Fruit fly (Drosophila melanogaster): ENCODE measurements around the gene SF2.

Gene SF2

dm6 chr3R:16341817-16342374 lies at the start of gene SF2, which contains the start of gene pad (continued):
- TF ChIP-seq Six4 (GFP tag; optimal IDR thresholded peaks at IDR 0.05) (peak; percentile 65), CG3726 (GFP tag; IDR thresholded peaks at IDR 0.05) (no peak), CG30020 (tag; optimal IDR thresholded peaks at IDR 0.05) (peak; percentile 82), E2f1 (GFP tag; IDR thresholded peaks at IDR 0.05) (peak; percentile 35), dmrt99B (tag; optimal IDR thresholded peaks at IDR 0.05) (peak; percentile 69), CG16815 (GFP tag; optimal IDR thresholded peaks at IDR 0.05) (peak; percentile 61), tgo (GFP tag; IDR thresholded peaks at IDR 0.05) (peak; percentile 73), tna (GFP tag; IDR thresholded peaks at IDR 0.05; ENCODE audit: partially characterized antibody) (peak; percentile 84; the same call in 1 of the 2 replicates), CG7556 (GFP tag; optimal IDR thresholded peaks at IDR 0.05) (peak; percentile 63), CG6175 (GFP tag; IDR thresholded peaks at IDR 0.05) (no peak), Rfx (GFP tag; IDR thresholded peaks at IDR 0.05) (peak; percentile 82), gcm (GFP tag; optimal IDR thresholded peaks at IDR 0.05) (peak; percentile 54), cato (GFP tag; optimal IDR thresholded peaks at IDR 0.05; ENCODE audit: borderline replicate concordance) (peak; percentile 46), zfh2 (GFP tag; optimal IDR thresholded peaks at IDR 0.05) (peak; percentile 86), CG4282 (GFP tag; optimal IDR thresholded peaks at IDR 0.05) (peak; percentile 42), CG17912 (GFP tag; optimal IDR thresholded peaks at IDR 0.05) (peak; percentile 5), Hr78 (GFP tag; optimal IDR thresholded peaks at IDR 0.05) (no peak), HLH3B (GFP tag; IDR thresholded peaks at IDR 0.05) (peak; percentile 62), cas (GFP tag; IDR thresholded peaks at IDR 0.05) (no peak), ash1 (GFP tag; optimal IDR thresholded peaks at IDR 0.05) (no peak), sisA (GFP tag; IDR thresholded peaks at IDR 0.05) (peak; percentile 71), CG7839 (tag; optimal IDR thresholded peaks at IDR 0.05) (peak; percentile 76), Lpt (GFP tag; optimal IDR thresholded peaks at IDR 0.05) (no peak), gsb-n (tag; optimal IDR thresholded peaks at IDR 0.05) (peak; percentile 63), Med (GFP tag) (peak; percentile 95), h (optimal IDR thresholded peaks at IDR 0.05) (no peak), amos (GFP tag; IDR thresholded peaks at IDR 0.05; ENCODE audit: partially characterized antibody) (peak; percentile 88), Dll (GFP tag; IDR thresholded peaks at IDR 0.05; ENCODE audit: partially characterized antibody) (peak; percentile 98), CG18619 (GFP tag; optimal IDR thresholded peaks at IDR 0.05) (peak; percentile 65), ab (GFP tag; optimal IDR thresholded peaks at IDR 0.05) (peak; percentile 5), CG6683 (GFP tag; optimal IDR thresholded peaks at IDR 0.05) (peak; percentile 14), Mes4 (GFP tag; optimal IDR thresholded peaks at IDR 0.05) (peak; percentile 57), lab (GFP tag; optimal IDR thresholded peaks at IDR 0.05) (peak; percentile 79), trem (tag; optimal IDR thresholded peaks at IDR 0.05) (peak; percentile 88), chif (GFP tag; optimal IDR thresholded peaks at IDR 0.05) (peak; percentile 68 to 79), grn (GFP tag; optimal IDR thresholded peaks at IDR 0.05) (peak; percentile 34), twi (tag; optimal IDR thresholded peaks at IDR 0.05) (peak; percentile 72), yki (optimal IDR thresholded peaks at IDR 0.05) (no peak), tin (GFP tag; optimal IDR thresholded peaks at IDR 0.05) (peak; percentile 88), sqz (GFP tag; optimal IDR thresholded peaks at IDR 0.05) (peak; percentile 23), Opbp (GFP tag; IDR thresholded peaks at IDR 0.05; ENCODE audit: partially characterized antibody) (peak; percentile 86), CG8290 (GFP tag; optimal IDR thresholded peaks at IDR 0.05) (peak; percentile 83), CG8290 (tag; optimal IDR thresholded peaks at IDR 0.05) (peak in 1 of 2 experiments; percentile 34), CG6689 (GFP tag; IDR thresholded peaks at IDR 0.05) (peak; percentile 80), CG30403 (GFP tag; optimal IDR thresholded peaks at IDR 0.05) (peak; percentile 88), CG10462 (GFP tag; optimal IDR thresholded peaks at IDR 0.05) (peak; percentile 70), tx (GFP tag; optimal IDR thresholded peaks at IDR 0.05) (peak; percentile 71), ems (GFP tag; optimal IDR thresholded peaks at IDR 0.05) (peak; percentile 82), Sox100B (GFP tag; optimal IDR thresholded peaks at IDR 0.05) (peak; percentile 69), CG34224 (GFP tag; IDR thresholded peaks at IDR 0.05; ENCODE audit: partially characterized antibody) (peak; percentile 92), crol (GFP tag; IDR thresholded peaks at IDR 0.05) (no peak)
